Worm (Caenorhabditis elegans): ENCODE measurements around the gene C05G5.7.

- TF ChIP-seq elt-1 (tag; optimal IDR thresholded peaks at IDR 0.05) (no peak), nhr-77 (tag; optimal IDR thresholded peaks at IDR 0.05) (no peak), nhr-11 (tag; optimal IDR thresholded peaks at IDR 0.05) (no peak)
These were observed 14.3 kb downstream of the C05G5.7 start, which contains the start of gene tsp-8 for ce11 chrX:14729319-14729718.
